Fruit fly (Drosophila melanogaster): Measurements from ENCODE around the gene Tengl2.

The Tengl2 gene

DNA sequence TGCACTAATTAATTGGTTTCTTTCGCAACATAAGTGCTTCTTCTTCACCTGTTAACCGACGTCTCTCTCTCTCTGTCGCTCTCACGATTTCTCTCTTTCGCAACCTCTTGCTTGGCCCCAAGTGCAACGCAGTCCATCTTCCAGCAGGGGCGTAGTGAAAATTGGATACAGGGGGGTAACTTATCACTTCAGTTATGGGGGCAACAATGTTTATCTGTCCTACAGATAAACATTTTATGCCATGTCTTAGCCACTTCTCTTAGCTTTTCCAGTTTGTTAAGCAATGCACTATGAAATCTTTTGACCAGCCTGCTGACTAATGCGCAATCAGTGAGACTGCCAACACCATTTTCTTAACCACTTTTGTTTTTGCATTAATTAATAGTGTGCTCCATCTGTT is 11.9 kb downstream of the Tengl2 start (continued):
- TF ChIP-seq CG12391 (tag; optimal IDR thresholded peaks at IDR 0.05) (peak; percentile 37), CG6272 (GFP tag; IDR thresholded peaks at IDR 0.05) (no peak), MTF-1 (GFP tag; optimal IDR thresholded peaks at IDR 0.05; ENCODE audit: borderline replicate concordance) (no peak), CG7357 (GFP tag; IDR thresholded peaks at IDR 0.05) (0 out of 3 replicates have a peak, but pooled peaks have one; percentile 6), Dll (GFP tag; IDR thresholded peaks at IDR 0.05; ENCODE audit: partially characterized antibody) (no peak), CG16813 (GFP tag; IDR thresholded peaks at IDR 0.05; ENCODE audit: partially characterized antibody) (no peak), CG14441 (GFP tag; IDR thresholded peaks at IDR 0.05) (peak; percentile 65), CG13775 (GFP tag; optimal IDR thresholded peaks at IDR 0.05) (no peak), CG3163 (GFP tag; optimal IDR thresholded peaks at IDR 0.05) (no peak), en (GFP tag; optimal IDR thresholded peaks at IDR 0.05) (no peak), CG14710 (tag; optimal IDR thresholded peaks at IDR 0.05) (no peak), Bteb2 (GFP tag; optimal IDR thresholded peaks at IDR 0.05) (no peak), Dek (tag; optimal IDR thresholded peaks at IDR 0.05) (no peak), CG4328 (GFP tag; optimal IDR thresholded peaks at IDR 0.05) (peak; percentile 30), CG6813 (GFP tag; optimal IDR thresholded peaks at IDR 0.05) (peak; percentile 42), HmgZ (tag; optimal IDR thresholded peaks at IDR 0.05) (no peak), gfzf (GFP tag; optimal IDR thresholded peaks at IDR 0.05) (no peak), CG2120 (GFP tag; optimal IDR thresholded peaks at IDR 0.05) (peak; percentile 45), ATbp (GFP tag; optimal IDR thresholded peaks at IDR 0.05) (peak; percentile 68), CG9215 (GFP tag; IDR thresholded peaks at IDR 0.05) (no peak), CG4707 (GFP tag; optimal IDR thresholded peaks at IDR 0.05) (peak; percentile 16), CG10274 (GFP tag; optimal IDR thresholded peaks at IDR 0.05) (no peak), CG10979 (tag; optimal IDR thresholded peaks at IDR 0.05) (peak; percentile 28), CG10565 (GFP tag; optimal IDR thresholded peaks at IDR 0.05) (no peak), twi (tag; optimal IDR thresholded peaks at IDR 0.05) (no peak), scrt (GFP tag; optimal IDR thresholded peaks at IDR 0.05) (no peak), Doc2 (GFP tag; IDR thresholded peaks at IDR 0.05) (no peak), tap (tag; optimal IDR thresholded peaks at IDR 0.05) (peak; percentile 64), dmrt99B (tag; optimal IDR thresholded peaks at IDR 0.05) (peak; percentile 72), org-1 (GFP tag; optimal IDR thresholded peaks at IDR 0.05) (peak; percentile 5), E2f1 (GFP tag; IDR thresholded peaks at IDR 0.05) (peak; percentile 52; the same call in 1 of the 2 replicates), BtbVII (GFP tag; optimal IDR thresholded peaks at IDR 0.05) (peak; percentile 35), nmo (GFP tag; optimal IDR thresholded peaks at IDR 0.05) (peak; percentile 26), ro (GFP tag; IDR thresholded peaks at IDR 0.05) (no peak), crol (GFP tag; IDR thresholded peaks at IDR 0.05) (no peak), CG1233 (GFP tag; optimal IDR thresholded peaks at IDR 0.05) (no peak), CG17328 (GFP tag; IDR thresholded peaks at IDR 0.05) (peak; percentile 74), salm (tag; optimal IDR thresholded peaks at IDR 0.05) (no peak), cwo (GFP tag; optimal IDR thresholded peaks at IDR 0.05) (peak; percentile 11), CG2712 (tag; optimal IDR thresholded peaks at IDR 0.05) (peak; percentile 30), Optix (GFP tag; IDR thresholded peaks at IDR 0.05) (no peak), MBD-R2 (GFP tag; IDR thresholded peaks at IDR 0.05) (no peak), CG32767 (GFP tag; IDR thresholded peaks at IDR 0.05) (peak; percentile 33; the same call in 1 of the 2 replicates), HmgD (GFP tag; optimal IDR thresholded peaks at IDR 0.05) (no peak), trem (tag; optimal IDR thresholded peaks at IDR 0.05) (peak; percentile 10), Dip3 (GFP tag; optimal IDR thresholded peaks at IDR 0.05) (no peak), Lpt (GFP tag; optimal IDR thresholded peaks at IDR 0.05) (no peak), bsh (GFP tag; optimal IDR thresholded peaks at IDR 0.05) (peak; percentile 23 to 57), Pdp1 (GFP tag; optimal IDR thresholded peaks at IDR 0.05) (peak; percentile 17 to 24), Drgx (GFP tag; IDR thresholded peaks at IDR 0.05) (peak; percentile 84), CG17912 (GFP tag; optimal IDR thresholded peaks at IDR 0.05) (peak; percentile 52)
